Worm (Caenorhabditis elegans): ENCODE results near the gene srj-14.

Gene srj-14

ce11 chrV:7369578-7369977, at the start of gene srj-14:
Gene srj-14, plus strand, starts transcription at chrV:7369708.
- no peak for TF ChIP-seq fkh-10 (GFP tag; optimal IDR thresholded peaks at IDR 0.05)
- no peak for TF ChIP-seq rnt-1 (tag; optimal IDR thresholded peaks at IDR 0.05)
- no peak for TF ChIP-seq ceh-24 (tag; optimal IDR thresholded peaks at IDR 0.05)
- no peak for TF ChIP-seq ahr-1 (tag; optimal IDR thresholded peaks at IDR 0.05)
- TF ChIP-seq ttx-3 (tag; optimal IDR thresholded peaks at IDR 0.05): no peak

DNA sequence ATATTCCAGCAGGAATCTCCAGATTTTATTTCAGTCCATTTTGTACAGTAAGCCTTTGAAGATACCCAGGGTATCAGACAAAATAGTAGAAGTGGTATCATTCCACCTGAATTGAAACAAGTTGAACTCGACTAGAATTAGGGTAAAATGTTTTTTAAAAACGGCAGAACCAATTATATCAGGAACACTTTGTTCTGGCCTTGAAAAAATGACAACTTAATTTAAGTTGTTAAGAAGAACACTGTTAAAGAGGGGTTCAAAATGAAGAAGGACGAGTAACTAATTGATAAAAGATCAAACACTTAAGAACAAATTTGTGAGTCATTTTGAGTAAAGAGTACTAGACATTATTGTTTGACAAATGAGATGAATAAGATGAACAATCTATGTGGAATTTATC, 48.6 kb upstream of the srj-14 start, which contains the start of gene lmd-4:
lmd-4 (minus strand) TSS at position 101 of the 400 bp plus-strand sequence.
- TF ChIP-seq ceh-31 (tag; optimal IDR thresholded peaks at IDR 0.05): no peak
- no peak for TF ChIP-seq pros-1 (tag; optimal IDR thresholded peaks at IDR 0.05)
- no peak for TF ChIP-seq nhr-11 (tag; optimal IDR thresholded peaks at IDR 0.05)
- no peak for TF ChIP-seq C08G9.2 (tag; optimal IDR thresholded peaks at IDR 0.05)
- no peak for TF ChIP-seq hlh-13 (GFP tag; optimal IDR thresholded peaks at IDR 0.05)
- TF ChIP-seq fax-1 (tag; optimal IDR thresholded peaks at IDR 0.05): no peak
- no peak for TF ChIP-seq ceh-14 (tag; optimal IDR thresholded peaks at IDR 0.05)
- TF ChIP-seq fkh-6 (tag; optimal IDR thresholded peaks at IDR 0.05): no peak
- TF ChIP-seq pax-1 (tag; optimal IDR thresholded peaks at IDR 0.05): no peak
- TF ChIP-seq K09A11.1 (tag; optimal IDR thresholded peaks at IDR 0.05; ENCODE audit: insufficient read depth): no peak
- TF ChIP-seq unc-3 (GFP tag; conservative IDR thresholded peaks at IDR 0.05): no peak
- no peak for TF ChIP-seq unc-3 (tag; optimal IDR thresholded peaks at IDR 0.05)
- no peak for TF ChIP-seq che-1 (tag; optimal IDR thresholded peaks at IDR 0.05)
- TF ChIP-seq unc-86 (tag; optimal IDR thresholded peaks at IDR 0.05): no peak
- no peak for TF ChIP-seq ref-2 (tag; optimal IDR thresholded peaks at IDR 0.05)

DNA sequence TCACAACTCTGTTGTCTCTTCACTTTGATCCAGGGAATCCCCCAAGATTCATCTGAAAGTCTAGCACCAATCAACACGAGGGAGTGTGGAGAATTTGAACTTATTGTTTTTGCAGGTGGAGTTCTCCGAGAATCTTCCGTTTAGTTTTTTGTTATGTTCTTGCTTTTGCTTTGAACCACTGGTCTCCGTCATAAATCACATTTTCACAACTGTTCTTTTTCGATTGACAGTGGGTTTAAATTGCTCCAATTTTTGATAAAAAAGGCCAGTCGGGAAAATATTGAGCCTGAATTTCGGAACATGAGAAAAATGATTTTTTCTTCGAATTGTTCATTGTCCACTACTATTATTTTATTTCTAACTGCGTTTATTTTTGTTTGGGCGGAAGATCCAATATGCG, 47.6 kb upstream of the srj-14 start, which contains the start of gene F10G2.10:
F10G2.10 (plus strand) TSS at position 301 of the 400 bp plus-strand sequence.
- TF ChIP-seq fax-1 (tag; optimal IDR thresholded peaks at IDR 0.05) (no peak), hlh-30 (tag; optimal IDR thresholded peaks at IDR 0.05; ENCODE audit: insufficient read depth) (no peak), ceh-22 (tag; optimal IDR thresholded peaks at IDR 0.05) (no peak), gmeb-2 (tag; optimal IDR thresholded peaks at IDR 0.05) (no peak), lin-11 (tag; optimal IDR thresholded peaks at IDR 0.05) (no peak), hlh-6 (tag; optimal IDR thresholded peaks at IDR 0.05) (no peak)

DNA sequence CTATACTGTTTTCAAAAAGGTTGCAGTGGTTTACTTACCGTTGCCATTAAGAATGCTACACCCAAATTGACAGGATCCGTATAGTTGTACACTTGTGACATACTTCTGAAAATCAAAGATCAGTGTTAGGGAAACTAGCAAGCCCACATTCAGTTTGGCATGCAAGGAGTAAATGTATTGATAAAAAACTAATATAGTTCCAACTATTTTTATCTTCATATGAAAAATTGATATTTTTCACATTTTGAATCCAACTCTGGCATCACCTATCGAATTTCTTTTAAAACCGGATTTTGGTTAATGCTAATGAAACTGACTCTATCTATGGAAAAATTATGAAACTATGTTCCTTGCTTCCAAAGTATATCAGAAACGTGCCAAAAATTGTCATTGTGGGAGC, 44.2 kb upstream of the srj-14 start, which contains the start of gene srx-92:
srx-92 (minus strand) TSS at position 101 of the 400 bp plus-strand sequence.
- TF ChIP-seq dve-1 (tag; optimal IDR thresholded peaks at IDR 0.05): no peak
- no peak for TF ChIP-seq pat-9 (tag; optimal IDR thresholded peaks at IDR 0.05)
- no peak for TF ChIP-seq ceh-31 (tag; optimal IDR thresholded peaks at IDR 0.05)
- TF ChIP-seq sox-2 (GFP tag; IDR thresholded peaks at IDR 0.05): no peak
- TF ChIP-seq ceh-22 (tag; optimal IDR thresholded peaks at IDR 0.05): no peak
- TF ChIP-seq eyg-1 (tag; optimal IDR thresholded peaks at IDR 0.05): no peak
- TF ChIP-seq T23F11.4 (GFP tag; optimal IDR thresholded peaks at IDR 0.05): no peak
- no peak for TF ChIP-seq nhr-232 (tag; optimal IDR thresholded peaks at IDR 0.05)
- no peak for TF ChIP-seq ceh-45 (GFP tag; IDR thresholded peaks at IDR 0.05)
- no peak for TF ChIP-seq lin-11 (tag; optimal IDR thresholded peaks at IDR 0.05)
- TF ChIP-seq ceh-48 (tag; optimal IDR thresholded peaks at IDR 0.05): no peak
- no peak for TF ChIP-seq hlh-30 (tag; optimal IDR thresholded peaks at IDR 0.05; ENCODE audit: insufficient read depth)

ce11 chrV:7326928-7327327, 42.6 kb upstream of the srj-14 start, which contains the start of gene F10G2.4:
Gene F10G2.4, plus strand, starts transcription at chrV:7327228.
- TF ChIP-seq T23F11.4 (GFP tag; optimal IDR thresholded peaks at IDR 0.05) (no peak), tbx-7 (tag; optimal IDR thresholded peaks at IDR 0.05) (no peak), unc-55 (GFP tag; optimal IDR thresholded peaks at IDR 0.05) (no peak), ceh-22 (tag; optimal IDR thresholded peaks at IDR 0.05) (no peak), sdc-2 (tag; optimal IDR thresholded peaks at IDR 0.05) (no peak), ttx-3 (tag; optimal IDR thresholded peaks at IDR 0.05) (no peak), fkh-6 (tag; optimal IDR thresholded peaks at IDR 0.05) (no peak), F13H6.1 (tag; optimal IDR thresholded peaks at IDR 0.05) (no peak), ahr-1 (tag; optimal IDR thresholded peaks at IDR 0.05) (no peak), pat-9 (tag; optimal IDR thresholded peaks at IDR 0.05) (no peak), pha-4 (tag; optimal IDR thresholded peaks at IDR 0.05) (no peak), unc-42 (tag; optimal IDR thresholded peaks at IDR 0.05) (no peak), sox-4 (tag; optimal IDR thresholded peaks at IDR 0.05) (no peak), pax-1 (tag; optimal IDR thresholded peaks at IDR 0.05) (no peak), hlh-6 (tag; optimal IDR thresholded peaks at IDR 0.05) (no peak)
